Fruit fly (Drosophila melanogaster) Kc167 (cell line): Measurements from ENCODE around the gene CG5070.

Experiments used
- h ChIP-seq: fragments of >200 bp; optimal IDR thresholded peaks from 3 replicates; lab custom pipeline; 2018; ENCODE audit warnings: missing external identifiers
- ttk ChIP-seq: sonication (Bioruptor generic); optimal IDR thresholded peaks from 2 replicates; lab custom pipeline; 2017; ENCODE audit warnings: missing external identifiers

dm6 chrX:17180523-17180922, 22.4 kb upstream of the CG5070 start:
- no peak for TF ChIP-seq h
- TF ChIP-seq ttk (lab: Kevin White, UChicago), result no peak
